Worm (Caenorhabditis elegans) whole organism, L3 larva: Measurements from ENCODE around the gene gpa-10.

ENCODE experiments used
- R02D3.7 ChIP-seq: fragments of 150-350 bp; optimal IDR thresholded peaks from 2 replicates; lab custom pipeline; 2014; ENCODE audit warnings: missing biosample characterization, missing genetic modification characterization
- ZK546.5 ChIP-seq: sonication (generic microtip); optimal IDR thresholded peaks from 2 replicates; lab custom pipeline; 2017; ENCODE audit warnings: missing biosample characterization, missing genetic modification characterization
- aly-2 ChIP-seq: fragments of 150-350 bp; optimal IDR thresholded peaks from 2 replicates; lab custom pipeline; 2014; ENCODE audit warnings: missing biosample characterization, missing genetic modification characterization
- ama-1 ChIP-seq: fragments of 150-350 bp; optimal IDR thresholded peaks from 2 replicates; lab custom pipeline; 2018
- ceh-16 ChIP-seq: sonication (generic microtip); optimal IDR thresholded peaks from 2 replicates; lab custom pipeline; 2017; ENCODE audit warnings: missing biosample characterization, missing genetic modification characterization
- ceh-28 ChIP-seq: fragments of 150-350 bp; optimal IDR thresholded peaks from 2 replicates; lab custom pipeline; 2014; ENCODE audit warnings: missing biosample characterization, missing genetic modification reagents, missing genetic modification characterization
- ceh-82 ChIP-seq: fragments of 150-350 bp; optimal IDR thresholded peaks from 2 replicates; lab custom pipeline; 2014; ENCODE audit warnings: missing biosample characterization, missing genetic modification characterization
- ceh-9 ChIP-seq: sonication (generic microtip); optimal IDR thresholded peaks from 2 replicates; lab custom pipeline; 2018; ENCODE audit warnings: missing biosample characterization, missing genetic modification characterization
- daf-12 ChIP-seq: fragments of 150-350 bp; optimal IDR thresholded peaks from 2 replicates; lab custom pipeline; 2014; ENCODE audit warnings: missing biosample characterization, missing genetic modification reagents, missing genetic modification characterization
- egl-27 ChIP-seq: sonication (generic microtip); optimal IDR thresholded peaks from 4 replicates; lab custom pipeline; 2017; ENCODE audit warnings: missing biosample characterization, missing genetic modification reagents, missing genetic modification characterization
- egl-5 ChIP-seq: fragments of 150-350 bp; optimal IDR thresholded peaks from 2 replicates; lab custom pipeline; 2017; ENCODE audit warnings: missing biosample characterization, missing genetic modification reagents, missing genetic modification characterization, inconsistent platforms
- elt-1 ChIP-seq: fragments of 150-350 bp; optimal IDR thresholded peaks from 2 replicates; lab custom pipeline; 2014; ENCODE audit warnings: missing biosample characterization, missing genetic modification characterization
- elt-2 ChIP-seq: sonication (generic microtip); optimal IDR thresholded peaks from 2 replicates; lab custom pipeline; 2016; ENCODE audit warnings: missing genetic modification reagents, mild to moderate bottlenecking, missing genetic modification characterization, missing compliant biosample characterization
- elt-3 ChIP-seq, 3 experiments: fragments of 150-350 bp in 1 of 3; sonication (generic microtip) in 2 of 3; optimal IDR thresholded peaks; 2 replicates in 2 of 3; 4 replicates in 1 of 3; lab custom pipeline; 2014 to 2017; ENCODE audit warnings: missing biosample characterization in 3 of 3, missing genetic modification characterization in 3 of 3
- eor-1 ChIP-seq, 2 experiments: fragments of 150-350 bp; optimal IDR thresholded peaks; 2 replicates each; lab custom pipeline; 2014 to 2018; ENCODE audit warnings: missing biosample characterization in 2 of 2, missing genetic modification characterization in 2 of 2
- fkh-10 ChIP-seq: sonication (generic microtip); optimal IDR thresholded peaks from 2 replicates; lab custom pipeline; 2017; ENCODE audit warnings: missing biosample characterization, missing genetic modification reagents, missing genetic modification characterization
- fkh-2 ChIP-seq: fragments of 150-350 bp; optimal IDR thresholded peaks from 2 replicates; lab custom pipeline; 2014; ENCODE audit warnings: missing biosample characterization, missing genetic modification reagents, missing genetic modification characterization
- fos-1 ChIP-seq: fragments of 150-350 bp; optimal IDR thresholded peaks from 2 replicates; lab custom pipeline; 2014; ENCODE audit warnings: missing biosample characterization, missing genetic modification characterization
- hmg-11 ChIP-seq: sonication (generic microtip); optimal IDR thresholded peaks from 2 replicates; lab custom pipeline; 2016; ENCODE audit warnings: missing genetic modification characterization, missing compliant biosample characterization
- lin-15B ChIP-seq: fragments of 150-350 bp; optimal IDR thresholded peaks from 2 replicates; lab custom pipeline; 2014; ENCODE audit warnings: missing biosample characterization, missing genetic modification characterization
- lsy-12 ChIP-seq: sonication (generic microtip); optimal IDR thresholded peaks from 2 replicates; lab custom pipeline; 2016; ENCODE audit warnings: mild to moderate bottlenecking, missing genetic modification characterization, missing compliant biosample characterization
- mdl-1 ChIP-seq: fragments of 150-350 bp; optimal IDR thresholded peaks from 2 replicates; lab custom pipeline; 2014; ENCODE audit warnings: missing biosample characterization, missing genetic modification characterization
- nfya-1 ChIP-seq: sonication (generic microtip); optimal IDR thresholded peaks from 2 replicates; lab custom pipeline; 2017; ENCODE audit warnings: missing genetic modification characterization, mild to moderate bottlenecking, missing compliant biosample characterization, antibody characterized with exemption, moderate library complexity; ENCODE audit not compliant: insufficient read depth
- nhr-23 ChIP-seq: fragments of 150-350 bp; optimal IDR thresholded peaks from 2 replicates; lab custom pipeline; 2014; ENCODE audit warnings: missing biosample characterization, missing genetic modification reagents, missing genetic modification characterization
- nhr-28 ChIP-seq: fragments of 150-350 bp; optimal IDR thresholded peaks from 2 replicates; lab custom pipeline; 2014; ENCODE audit warnings: missing biosample characterization, missing genetic modification characterization
- nhr-43 ChIP-seq: sonication (generic microtip); optimal IDR thresholded peaks from 2 replicates; lab custom pipeline; 2016; ENCODE audit warnings: mild to moderate bottlenecking, missing genetic modification characterization, missing compliant biosample characterization; ENCODE audit not compliant: poor library complexity, severe bottlenecking
- nhr-67 ChIP-seq: fragments of 150-350 bp; optimal IDR thresholded peaks from 2 replicates; lab custom pipeline; 2014; ENCODE audit warnings: missing biosample characterization, missing genetic modification characterization
- pha-4 ChIP-seq: fragments of 150-350 bp; optimal IDR thresholded peaks from 2 replicates; lab custom pipeline; 2014; ENCODE audit warnings: missing biosample characterization, missing genetic modification reagents, missing genetic modification characterization
- pqm-1 ChIP-seq: fragments of 150-350 bp; optimal IDR thresholded peaks from 2 replicates; lab custom pipeline; 2017; ENCODE audit warnings: missing biosample characterization, missing genetic modification characterization, inconsistent platforms
- snpc-4 ChIP-seq: fragments of 150-350 bp; optimal IDR thresholded peaks from 2 replicates; lab custom pipeline; 2014; ENCODE audit warnings: missing biosample characterization, missing genetic modification characterization
- tbx-2 ChIP-seq: sonication (generic microtip); optimal IDR thresholded peaks from 2 replicates; lab custom pipeline; 2016; ENCODE audit warnings: mild to moderate bottlenecking, missing genetic modification characterization, missing compliant biosample characterization
- unc-39 ChIP-seq: sonication (generic microtip); optimal IDR thresholded peaks from 4 replicates; lab custom pipeline; 2017; ENCODE audit warnings: missing biosample characterization, missing genetic modification characterization
- unc-62 ChIP-seq: fragments of 150-350 bp; sonication (generic microtip); optimal IDR thresholded peaks from 4 replicates; lab custom pipeline; 2014; ENCODE audit warnings: missing biosample characterization, missing genetic modification reagents, missing genetic modification characterization
- ztf-11 ChIP-seq: fragments of 150-350 bp; optimal IDR thresholded peaks from 2 replicates; lab custom pipeline; 2014; ENCODE audit warnings: missing biosample characterization, missing genetic modification characterization
- ztf-4 ChIP-seq: fragments of 150-350 bp; optimal IDR thresholded peaks from 2 replicates; lab custom pipeline; 2014; ENCODE audit warnings: missing biosample characterization, missing genetic modification characterization

Gene gpa-10

DNA sequence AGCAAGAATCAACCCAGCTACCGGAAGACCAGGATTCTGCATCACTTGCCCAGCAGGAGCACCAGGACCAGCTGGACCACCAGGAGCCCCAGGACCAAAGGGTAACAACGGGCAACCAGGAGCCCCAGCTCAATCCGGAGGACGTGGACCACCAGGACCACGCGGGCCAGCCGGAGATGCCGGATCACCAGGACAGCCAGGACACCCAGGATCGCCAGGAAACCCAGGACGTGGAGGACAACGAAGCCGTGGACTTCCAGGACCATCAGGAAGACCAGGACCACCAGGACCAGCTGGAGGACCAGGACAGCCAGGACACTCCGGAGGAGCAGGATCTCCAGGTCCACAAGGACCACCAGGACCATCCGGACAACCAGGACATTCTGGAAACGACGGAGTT is 23.1 kb downstream of the gpa-10 start:
- TF ChIP-seq pqm-1 (tag; lab: Kevin White, UChicago) (no peak), fos-1 (tag; lab: Kevin White, UChicago) (no peak), elt-2 (tag; lab: Kevin White, UChicago) (no peak), R02D3.7 (no peak), ceh-82 (tag; lab: Kevin White, UChicago) (no peak), ZK546.5 (tag; lab: Kevin White, UChicago) (no peak), eor-1 (tag; optimal IDR thresholded peaks at IDR 0.05; lab: Kevin White, UChicago) (no peak), fkh-2 (no peak), snpc-4 (tag; lab: Kevin White, UChicago) (no peak), ztf-11 (no peak), egl-27 (no peak), fkh-10 (GFP tag; lab: Kevin White, UChicago) (no peak), lsy-12 (no peak), ceh-9 (tag; lab: Kevin White, UChicago) (no peak), elt-3 (tag; optimal IDR thresholded peaks at IDR 0.05; lab: Kevin White, UChicago) (no peak), hmg-11 (no peak), pha-4 (tag; lab: Kevin White, UChicago) (no peak), nhr-43 (tag; lab: Kevin White, UChicago) (no peak)

DNA sequence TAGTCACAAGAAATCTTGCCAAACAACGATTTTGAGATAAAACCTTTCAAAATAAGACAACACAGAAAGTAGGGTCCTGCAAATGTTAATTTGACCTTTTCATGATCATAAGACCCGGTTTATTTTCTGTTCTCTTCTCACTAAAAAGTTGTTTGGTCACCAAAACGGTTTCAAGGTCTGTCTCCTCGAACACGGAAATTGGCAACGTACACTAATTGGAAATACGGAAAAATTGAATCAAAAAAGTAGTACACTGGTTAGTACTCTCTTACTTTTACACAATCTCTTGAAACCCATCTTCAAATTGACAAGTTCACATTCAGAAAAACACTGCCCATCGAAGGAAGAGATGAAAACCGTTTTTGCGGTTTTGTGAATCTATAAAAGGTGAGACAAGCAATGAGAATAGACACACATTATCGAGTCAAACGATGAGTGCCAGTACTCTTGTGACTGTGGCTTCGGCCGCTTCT is 23.8 kb downstream of the gpa-10 start, which contains the start of gene col-142:
Gene col-142, plus strand, starts transcription at position 423 of the 473 bp plus-strand sequence.
- TF ChIP-seq ceh-28 (tag; lab: Kevin White, UChicago) (no peak), unc-62 (no peak), R02D3.7 (no peak), unc-39 (tag; lab: Kevin White, UChicago) (no peak), pha-4 (tag; lab: Kevin White, UChicago) (no peak), nhr-23 (peak; percentile 54), mdl-1 (tag; lab: Kevin White, UChicago) (no peak)
- TF ChIP-seq, all 47 proteins: peak for 1

DNA sequence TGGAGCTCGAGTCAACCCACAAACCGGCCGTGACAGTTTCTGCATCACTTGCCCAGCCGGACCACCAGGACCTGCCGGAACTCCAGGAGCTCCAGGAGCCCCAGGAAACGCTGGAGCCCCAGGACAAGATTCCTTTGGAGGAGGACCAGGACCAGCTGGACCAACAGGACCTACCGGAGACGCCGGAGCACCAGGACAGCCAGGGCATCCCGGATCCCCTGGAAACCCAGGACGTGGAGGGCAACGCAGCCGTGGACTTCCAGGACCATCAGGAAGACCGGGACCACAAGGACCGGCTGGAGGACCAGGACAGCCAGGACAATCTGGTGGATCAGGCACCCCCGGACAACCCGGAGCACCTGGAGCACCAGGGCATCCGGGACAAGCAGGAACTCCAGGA is 24.5 kb downstream of the gpa-10 start:
- TF ChIP-seq mdl-1 (tag; lab: Kevin White, UChicago) (no peak), pha-4 (tag; lab: Kevin White, UChicago) (no peak), ceh-16 (no peak), egl-27 (no peak), ceh-9 (tag; lab: Kevin White, UChicago) (no peak), nhr-23 (no peak), unc-62 (no peak), snpc-4 (tag; lab: Kevin White, UChicago) (no peak), aly-2 (tag; lab: Kevin White, UChicago) (no peak), nhr-43 (tag; lab: Kevin White, UChicago) (no peak), tbx-2 (tag; lab: Kevin White, UChicago) (no peak), elt-2 (tag; lab: Kevin White, UChicago) (no peak), egl-5 (tag; lab: Kevin White, UChicago) (no peak)

DNA sequence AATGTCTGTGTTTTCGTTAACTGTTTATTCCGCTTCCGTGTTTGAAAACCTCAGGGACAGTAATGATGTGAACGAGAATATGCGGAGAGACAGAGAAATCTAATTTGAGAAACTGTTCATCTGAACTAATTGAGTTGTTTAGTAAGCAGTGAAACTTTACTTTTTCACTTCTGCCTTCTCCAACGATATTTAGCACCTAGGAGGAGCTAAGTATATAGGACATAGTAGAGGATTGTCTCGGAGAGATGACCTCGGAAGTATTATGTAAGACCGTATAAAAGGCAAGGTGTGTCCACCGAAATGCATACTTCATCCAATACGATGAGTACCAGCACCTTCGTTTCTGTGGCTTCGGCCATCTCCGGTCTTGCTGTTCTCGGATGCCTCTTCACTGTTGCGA is 25.2 kb downstream of the gpa-10 start, which contains the start of gene col-141:
Gene col-141, plus strand, starts transcription at position 301 of the 400 bp plus-strand sequence.
- TF ChIP-seq daf-12 (tag; lab: Kevin White, UChicago) (no peak), lin-15B (tag; lab: Kevin White, UChicago) (no peak), nhr-67 (tag; lab: Kevin White, UChicago) (no peak), ceh-28 (tag; lab: Kevin White, UChicago) (no peak), ceh-82 (tag; lab: Kevin White, UChicago) (no peak), ztf-4 (tag; lab: Kevin White, UChicago) (no peak), ama-1 (no peak), tbx-2 (tag; lab: Kevin White, UChicago) (no peak), nhr-28 (no peak), nhr-43 (tag; lab: Kevin White, UChicago) (no peak), elt-1 (tag; lab: Kevin White, UChicago) (no peak), eor-1 (tag; optimal IDR thresholded peaks at IDR 0.05; lab: Kevin White, UChicago) (no peak), nfya-1 (tag; lab: Kevin White, UChicago) (no peak), egl-27 (no peak)
